Worm (Caenorhabditis elegans): Measurements from ENCODE around the gene usp-14.

ce11 chrII:14527104-14527503 lies 38.6 kb upstream of the usp-14 start:
- TF ChIP-seq tra-4 (tag; optimal IDR thresholded peaks at IDR 0.05) (no peak), ama-1 (optimal IDR thresholded peaks at IDR 0.05) (no peak), scrt-1 (GFP tag; IDR thresholded peaks at IDR 0.05) (no peak), tbx-37 (GFP tag; conservative IDR thresholded peaks at IDR 0.05) (no peak), hmg-4 (GFP tag; optimal IDR thresholded peaks at IDR 0.05) (no peak), flt-1 (GFP tag; IDR thresholded peaks at IDR 0.05) (no peak), pes-1 (GFP tag; IDR thresholded peaks at IDR 0.05) (no peak), hmbx-1 (tag; optimal IDR thresholded peaks at IDR 0.05) (no peak)
